Fruit fly (Drosophila melanogaster) whole organism: ENCODE measurements around the gene CG42833.

Source experiments
- CG8478 ChIP-seq: fragments of >200 bp; optimal IDR thresholded peaks from 2 replicates; lab custom pipeline; 2018; ENCODE audit warnings: inconsistent platforms
- Dll ChIP-seq: fragments of >200 bp; optimal IDR thresholded peaks from 2 replicates; lab custom pipeline; 2017
- EcR ChIP-seq, 2 experiments: fragments of >200 bp; optimal IDR thresholded peaks; 2 replicates each; lab custom pipeline; 2017; ENCODE audit warnings: missing biosample characterization in 2 of 2, missing genetic modification characterization in 2 of 2, missing genetic modification reagents in 2 of 2
- pan ChIP-seq: fragments of >200 bp; optimal IDR thresholded peaks from 2 replicates; lab custom pipeline; 2017
- psq ChIP-seq: fragments of >200 bp; optimal IDR thresholded peaks from 2 replicates; lab custom pipeline; 2017
- usp ChIP-seq: fragments of >200 bp; optimal IDR thresholded peaks from 2 replicates; lab custom pipeline; 2017; ENCODE audit warnings: missing biosample characterization, missing genetic modification characterization, mixed read lengths

Gene CG42833

dm6 chr3L:20199569-20200247 lies at the start of gene CG42833:
Gene CG42833 (plus strand): TSS chr3L:20200093.
- TF ChIP-seq pan (no peak), psq (lab: Kevin White, UChicago) (no peak), usp (GFP tag; lab: Kevin White, UChicago) (no peak), EcR (GFP tag; optimal IDR thresholded peaks at IDR 0.05; lab: Kevin White, UChicago) (no peak), CG8478 (lab: Kevin White, UChicago) (no peak), Dll (no peak)

dm6 chr3L:20168152-20168551 lies 31.7 kb upstream of the CG42833 start:
- TF ChIP-seq EcR (GFP tag; optimal IDR thresholded peaks at IDR 0.05; lab: Kevin White, UChicago): no peak
- no peak for TF ChIP-seq usp (GFP tag; lab: Kevin White, UChicago)
- TF ChIP-seq CG8478 (lab: Kevin White, UChicago): no peak
- no peak for TF ChIP-seq Dll
- TF ChIP-seq pan: no peak

- TF ChIP-seq CG8478 (lab: Kevin White, UChicago) (no peak), pan (no peak), usp (GFP tag; lab: Kevin White, UChicago) (no peak), EcR (GFP tag; optimal IDR thresholded peaks at IDR 0.05; lab: Kevin White, UChicago) (no peak), psq (lab: Kevin White, UChicago) (no peak), Dll (no peak)
These were observed 22.2 kb upstream of the CG42833 start for dm6 chr3L:20177697-20178096.

- TF ChIP-seq psq (lab: Kevin White, UChicago): no peak
- no peak for TF ChIP-seq EcR (GFP tag; optimal IDR thresholded peaks at IDR 0.05; lab: Kevin White, UChicago)
- TF ChIP-seq CG8478 (lab: Kevin White, UChicago): no peak
- no peak for TF ChIP-seq usp (GFP tag; lab: Kevin White, UChicago)
- no peak for TF ChIP-seq Dll
- no peak for TF ChIP-seq pan
These were observed 21.8 kb upstream of the CG42833 start for dm6 chr3L:20178101-20178500.

- TF ChIP-seq pan (no peak), usp (GFP tag; lab: Kevin White, UChicago) (no peak), Dll (no peak), CG8478 (lab: Kevin White, UChicago) (no peak), EcR (GFP tag; optimal IDR thresholded peaks at IDR 0.05; lab: Kevin White, UChicago) (no peak), psq (lab: Kevin White, UChicago) (no peak)
These were observed 17.1 kb upstream of the CG42833 start for dm6 chr3L:20182799-20183198.

- no peak for TF ChIP-seq CG8478 (lab: Kevin White, UChicago)
- no peak for TF ChIP-seq Dll
- no peak for TF ChIP-seq usp (GFP tag; lab: Kevin White, UChicago)
- no peak for TF ChIP-seq psq (lab: Kevin White, UChicago)
- TF ChIP-seq pan: no peak
- no peak for TF ChIP-seq EcR (GFP tag; optimal IDR thresholded peaks at IDR 0.05; lab: Kevin White, UChicago)
These were observed 16.4 kb upstream of the CG42833 start for dm6 chr3L:20183345-20184088.

- TF ChIP-seq psq (lab: Kevin White, UChicago): no peak
These were observed 14.6 kb upstream of the CG42833 start for dm6 chr3L:20185206-20185868.

- TF ChIP-seq psq (lab: Kevin White, UChicago) (no peak), usp (GFP tag; lab: Kevin White, UChicago) (no peak), EcR (GFP tag; optimal IDR thresholded peaks at IDR 0.05; lab: Kevin White, UChicago) (no peak), Dll (no peak), CG8478 (lab: Kevin White, UChicago) (no peak), pan (no peak)
These were observed 14.0 kb upstream of the CG42833 start for dm6 chr3L:20185886-20186285.

- peak in 1 of 2 experiments; percentile 24 for TF ChIP-seq EcR (GFP tag; optimal IDR thresholded peaks at IDR 0.05; lab: Kevin White, UChicago)
- TF ChIP-seq CG8478 (lab: Kevin White, UChicago): no peak
- no peak for TF ChIP-seq usp (GFP tag; lab: Kevin White, UChicago)
- TF ChIP-seq Dll: no peak
- no peak for TF ChIP-seq pan
These were observed 13.4 kb upstream of the CG42833 start for dm6 chr3L:20186294-20187020.

dm6 chr3L:20187885-20188570 lies 11.9 kb upstream of the CG42833 start, which contains the start of gene Ssk:
Gene Ssk (plus strand): TSS chr3L:20188522.
- TF ChIP-seq usp (GFP tag; lab: Kevin White, UChicago) (no peak), Dll (no peak), EcR (GFP tag; optimal IDR thresholded peaks at IDR 0.05; lab: Kevin White, UChicago) (no peak), pan (no peak), CG8478 (lab: Kevin White, UChicago) (no peak), psq (lab: Kevin White, UChicago) (no peak)

- TF ChIP-seq EcR (GFP tag; optimal IDR thresholded peaks at IDR 0.05; lab: Kevin White, UChicago): no peak
- no peak for TF ChIP-seq usp (GFP tag; lab: Kevin White, UChicago)
- TF ChIP-seq Dll: no peak
- no peak for TF ChIP-seq CG8478 (lab: Kevin White, UChicago)
- no peak for TF ChIP-seq pan
- TF ChIP-seq psq (lab: Kevin White, UChicago): no peak
These were observed 8.0 kb upstream of the CG42833 start for dm6 chr3L:20191848-20192247.
